Worm (Caenorhabditis elegans): ENCODE data around the gene pxf-1.

ce11 chrIV:10129957-10130356 lies 44.2 kb downstream of the pxf-1 start, which contains the start of gene glt-3:
- TF ChIP-seq aly-2 (tag; optimal IDR thresholded peaks at IDR 0.05): no peak
- no peak for TF ChIP-seq lin-39 (tag; optimal IDR thresholded peaks at IDR 0.05)
- TF ChIP-seq nhr-25 (tag; optimal IDR thresholded peaks at IDR 0.05): no peak
- TF ChIP-seq snpc-4 (tag; optimal IDR thresholded peaks at IDR 0.05): no peak
